Fruit fly (Drosophila melanogaster) whole organism, larva: ENCODE data around the gene Sarm.
A peak's percentile ranks its signal among the peaks of the same experiment; 100 is the strongest.

Experiments
- noc ChIP-seq: fragments of 200-800 bp; sonication (Bioruptor generic); optimal IDR thresholded peaks from 3 replicates; lab custom pipeline; 2019; ENCODE audit warnings: missing biosample characterization, mild to moderate bottlenecking, missing genetic modification characterization, moderate library complexity

Gene Sarm

dm6 chr3L:8044867-8045362, 18.8 kb upstream of the Sarm start:
- no peak for TF ChIP-seq noc (tag; lab: Kevin White, UChicago)

- no peak for TF ChIP-seq noc (tag; lab: Kevin White, UChicago)
Measured at dm6 chr3L:8056325-8056724, 7.3 kb upstream of the Sarm start.

dm6 chr3L:8056740-8057253, 6.9 kb upstream of the Sarm start:
- no peak for TF ChIP-seq noc (tag; lab: Kevin White, UChicago)

- no peak for TF ChIP-seq noc (tag; lab: Kevin White, UChicago)
Measured at dm6 chr3L:8057423-8057822, 6.3 kb upstream of the Sarm start.

dm6 chr3L:8057823-8058189, 5.9 kb upstream of the Sarm start:
- no peak for TF ChIP-seq noc (tag; lab: Kevin White, UChicago)

dm6 chr3L:8058190-8058997, 5.3 kb upstream of the Sarm start, which contains the start of gene bip1:
Gene bip1 (minus strand): TSS chr3L:8058713.
- peak; percentile 34 for TF ChIP-seq noc (tag; lab: Kevin White, UChicago)

- TF ChIP-seq noc (tag; lab: Kevin White, UChicago) = no peak
Measured at dm6 chr3L:8059627-8060166, 4.0 kb upstream of the Sarm start.

dm6 chr3L:8060188-8060856, 3.4 kb upstream of the Sarm start:
- peak; percentile 13 for TF ChIP-seq noc (tag; lab: Kevin White, UChicago)

dm6 chr3L:8065575-8066410, 2.1 kb downstream of the Sarm start:
- no peak for TF ChIP-seq noc (tag; lab: Kevin White, UChicago)

- TF ChIP-seq noc (tag; lab: Kevin White, UChicago) = no peak
Measured at dm6 chr3L:8067491-8067890, 3.8 kb downstream of the Sarm start.

- no peak for TF ChIP-seq noc (tag; lab: Kevin White, UChicago)
Measured at dm6 chr3L:8068061-8068460, 4.4 kb downstream of the Sarm start.

dm6 chr3L:8069167-8069566, 5.5 kb downstream of the Sarm start, which contains the start of gene CG42590:
Gene CG42590 (minus strand): TSS chr3L:8069267.
- no peak for TF ChIP-seq noc (tag; lab: Kevin White, UChicago)

- TF ChIP-seq noc (tag; lab: Kevin White, UChicago) = no peak
Measured at dm6 chr3L:8069860-8070259, 6.2 kb downstream of the Sarm start, which contains the start of gene CG42591. Gene CG42591 (minus strand): TSS chr3L:8069960.

- no peak for TF ChIP-seq noc (tag; lab: Kevin White, UChicago)
Measured at dm6 chr3L:8071192-8071591, 7.5 kb downstream of the Sarm start.

dm6 chr3L:8071693-8072260, 8.1 kb downstream of the Sarm start:
- TF ChIP-seq noc (tag; lab: Kevin White, UChicago) = no peak
